Fruit fly (Drosophila melanogaster): ENCODE data around the gene Zasp66.

- no peak for TF ChIP-seq CG34367 (tag; optimal IDR thresholded peaks at IDR 0.05)
- no peak for TF ChIP-seq CG4496 (GFP tag; IDR thresholded peaks at IDR 0.05)
- TF ChIP-seq Pif1B (GFP tag; optimal IDR thresholded peaks at IDR 0.05) = no peak
- TF ChIP-seq CG32121 (GFP tag; IDR thresholded peaks at IDR 0.05) = no peak
- TF ChIP-seq EcR (GFP tag; optimal IDR thresholded peaks at IDR 0.05) = no peak
- no peak for TF ChIP-seq gl (tag; optimal IDR thresholded peaks at IDR 0.05)
- no peak for TF ChIP-seq fd96Ca (GFP tag; IDR thresholded peaks at IDR 0.05)
- no peak for TF ChIP-seq CG14655 (GFP tag; optimal IDR thresholded peaks at IDR 0.05)
- no peak for TF ChIP-seq CG13204 (GFP tag; optimal IDR thresholded peaks at IDR 0.05)
- TF ChIP-seq CG12605 (GFP tag; IDR thresholded peaks at IDR 0.05) = no peak
- TF ChIP-seq CG8301 (tag; optimal IDR thresholded peaks at IDR 0.05) = no peak
- no peak for TF ChIP-seq D1 (tag; optimal IDR thresholded peaks at IDR 0.05)
- no peak for TF ChIP-seq CG10348 (GFP tag; IDR thresholded peaks at IDR 0.05)
Measured at dm6 chr3L:8629701-8630343, 5.7 kb downstream of the Zasp66 start.

Data from whole organism, pupa.